Worm (Caenorhabditis elegans) whole organism, L1 larva: ENCODE data around the gene set-9.
A peak's percentile ranks its signal among the peaks of the same experiment; 100 is the strongest.
"Not testable (repeated sequence)": the region's sequence is repeated elsewhere in the genome, so short reads cannot be mapped to it uniquely, and the experiment has no call there.

Experiments
- C04F5.9 ChIP-seq: sonication (generic microtip); optimal IDR thresholded peaks from 2 replicates; lab custom pipeline; 2016; ENCODE audit warnings: missing genetic modification characterization, missing compliant biosample characterization
- Y116A8C.19 ChIP-seq: sonication (generic microtip); optimal IDR thresholded peaks from 2 replicates; lab custom pipeline; 2016; ENCODE audit warnings: missing compliant biosample characterization, missing genetic modification characterization, borderline replicate concordance
- ama-1 ChIP-seq: fragments of 150-350 bp; optimal IDR thresholded peaks from 2 replicates; lab custom pipeline; 2014
- ceh-88 ChIP-seq: fragments of 200-800 bp; sonication (Bioruptor generic); IDR thresholded peaks from 2 replicates; pipeline ENCODE4 v1.3.6; 2022; ENCODE audit warnings: missing genetic modification characterization, missing compliant biosample characterization
- ces-1 ChIP-seq: fragments of 150-350 bp; optimal IDR thresholded peaks from 2 replicates; lab custom pipeline; 2014; ENCODE audit warnings: missing biosample characterization, missing genetic modification reagents, missing genetic modification characterization
- efl-3 ChIP-seq: fragments of 200-800 bp; sonication (Bioruptor generic); optimal IDR thresholded peaks from 2 replicates; lab custom pipeline; 2018; ENCODE audit warnings: mild to moderate bottlenecking, missing genetic modification characterization, missing compliant biosample characterization
- egl-13 ChIP-seq: sonication (generic microtip); optimal IDR thresholded peaks from 2 replicates; lab custom pipeline; 2016; ENCODE audit warnings: missing genotype, missing genetic modification reagents, missing genetic modification characterization, missing compliant biosample characterization
- egl-27 ChIP-seq, 2 experiments: fragments of 150-350 bp in 1 of 2; sonication (generic microtip); optimal IDR thresholded peaks; 3 replicates each; lab custom pipeline; 2017 to 2018; ENCODE audit warnings: missing biosample characterization in 2 of 2, missing genetic modification characterization in 2 of 2, missing genetic modification reagents in 2 of 2
- elt-2 ChIP-seq: sonication (generic microtip); optimal IDR thresholded peaks from 2 replicates; lab custom pipeline; 2016; ENCODE audit warnings: missing genetic modification characterization, mild to moderate bottlenecking, inconsistent platforms, missing compliant biosample characterization, missing genetic modification reagents
- elt-3 ChIP-seq, 6 experiments: fragments of 150-350 bp in 1 of 6; sonication (generic microtip); optimal IDR thresholded peaks; 2 replicates each; lab custom pipeline; 2017 to 2018; ENCODE audit warnings: missing biosample characterization in 6 of 6, missing genetic modification characterization in 6 of 6, inconsistent platforms in 1 of 6
- ets-5 ChIP-seq: fragments of 200-800 bp; sonication (Bioruptor generic); IDR thresholded peaks from 2 replicates; pipeline ENCODE4 v1.3.6; 2022; ENCODE audit warnings: missing genetic modification characterization, missing compliant biosample characterization
- fkh-10 ChIP-seq: sonication (generic microtip); optimal IDR thresholded peaks from 2 replicates; lab custom pipeline; 2017; ENCODE audit warnings: missing biosample characterization, missing genetic modification reagents, missing genetic modification characterization
- fkh-4 ChIP-seq: sonication (generic microtip); optimal IDR thresholded peaks from 2 replicates; lab custom pipeline; 2016; ENCODE audit warnings: missing compliant biosample characterization, missing genetic modification characterization, borderline replicate concordance
- fos-1 ChIP-seq: fragments of 150-350 bp; optimal IDR thresholded peaks from 2 replicates; lab custom pipeline; 2014; ENCODE audit warnings: missing biosample characterization, missing genetic modification characterization
- irx-1 ChIP-seq: sonication (generic microtip); optimal IDR thresholded peaks from 2 replicates; lab custom pipeline; 2016; ENCODE audit warnings: missing genetic modification characterization, missing compliant biosample characterization
- jun-1 ChIP-seq: fragments of 150-350 bp; optimal IDR thresholded peaks from 2 replicates; lab custom pipeline; 2014; ENCODE audit warnings: missing biosample characterization, missing genetic modification reagents, missing genetic modification characterization
- lin-13 ChIP-seq: fragments of 150-350 bp; optimal IDR thresholded peaks from 2 replicates; lab custom pipeline; 2014; ENCODE audit warnings: missing biosample characterization, missing genetic modification reagents, missing genetic modification characterization
- lin-14 ChIP-seq: fragments of 200-800 bp; sonication (Bioruptor generic); optimal IDR thresholded peaks from 2 replicates; lab custom pipeline; 2018; ENCODE audit warnings: mild to moderate bottlenecking, missing genetic modification characterization, moderate library complexity, missing compliant biosample characterization
- lin-35 ChIP-seq, 2 experiments: fragments of 150-350 bp; optimal IDR thresholded peaks; 2 replicates each; lab custom pipeline; 2014; ENCODE audit warnings: missing biosample characterization in 2 of 2, missing genetic modification characterization in 2 of 2, missing genetic modification reagents in 2 of 2
- lin-39 ChIP-seq: fragments of 150-350 bp; optimal IDR thresholded peaks from 2 replicates; lab custom pipeline; 2014; ENCODE audit warnings: missing biosample characterization, missing genetic modification reagents, missing genetic modification characterization
- lsy-2 ChIP-seq, 2 experiments: fragments of 150-350 bp; optimal IDR thresholded peaks; 2 replicates each; lab custom pipeline; 2014; ENCODE audit warnings: missing biosample characterization in 2 of 2, missing genetic modification characterization in 2 of 2
- mab-9 ChIP-seq: fragments of 200-800 bp; sonication (Bioruptor generic); IDR thresholded peaks from 2 replicates; pipeline ENCODE4 v1.3.6; 2022; ENCODE audit warnings: missing genetic modification reagents, missing genetic modification characterization, missing compliant biosample characterization
- mef-2 ChIP-seq: fragments of 150-350 bp; optimal IDR thresholded peaks from 2 replicates; lab custom pipeline; 2014; ENCODE audit warnings: missing biosample characterization, missing genetic modification characterization
- mep-1 ChIP-seq: fragments of 150-350 bp; optimal IDR thresholded peaks from 2 replicates; lab custom pipeline; 2014; ENCODE audit warnings: missing biosample characterization, missing genetic modification characterization
- nhr-12 ChIP-seq: sonication (generic microtip); optimal IDR thresholded peaks from 2 replicates; lab custom pipeline; 2017; ENCODE audit warnings: missing biosample characterization, missing genetic modification characterization
- nhr-19 ChIP-seq: fragments of 200-800 bp; sonication (Bioruptor generic); conservative IDR thresholded peaks from 2 replicates; pipeline ENCODE4 v1.3.6; 2022; ENCODE audit warnings: missing genetic modification characterization, missing compliant biosample characterization
- nhr-20 ChIP-seq: sonication (generic microtip); optimal IDR thresholded peaks from 2 replicates; lab custom pipeline; 2016; ENCODE audit warnings: mild to moderate bottlenecking, missing genetic modification characterization, missing compliant biosample characterization
- nhr-237 ChIP-seq: fragments of 150-350 bp; optimal IDR thresholded peaks from 2 replicates; lab custom pipeline; 2014; ENCODE audit warnings: missing biosample characterization, missing genetic modification characterization
- nhr-28 ChIP-seq: fragments of 150-350 bp; optimal IDR thresholded peaks from 2 replicates; lab custom pipeline; 2014; ENCODE audit warnings: missing biosample characterization, missing genetic modification characterization
- nhr-47 ChIP-seq: sonication (generic microtip); optimal IDR thresholded peaks from 2 replicates; lab custom pipeline; 2016; ENCODE audit warnings: mild to moderate bottlenecking, missing genetic modification characterization, moderate library complexity, missing compliant biosample characterization
- nhr-76 ChIP-seq: sonication (generic microtip); optimal IDR thresholded peaks from 2 replicates; lab custom pipeline; 2017; ENCODE audit warnings: missing biosample characterization, missing genetic modification characterization
- nhr-77 ChIP-seq: fragments of 150-350 bp; optimal IDR thresholded peaks from 2 replicates; lab custom pipeline; 2014; ENCODE audit warnings: missing biosample characterization, missing genetic modification characterization
- nhr-84 ChIP-seq: sonication (generic microtip); optimal IDR thresholded peaks from 2 replicates; lab custom pipeline; 2017; ENCODE audit warnings: missing biosample characterization, missing genetic modification characterization
- nhr-85 ChIP-seq: sonication (generic microtip); peaks from one replicate; lab custom pipeline; 2016; ENCODE audit warnings: missing genetic modification characterization, inconsistent platforms, missing compliant biosample characterization
- pag-3 ChIP-seq: sonication (generic microtip); optimal IDR thresholded peaks from 2 replicates; lab custom pipeline; 2017; ENCODE audit warnings: missing genetic modification characterization, mild to moderate bottlenecking, missing compliant biosample characterization, antibody characterized with exemption, borderline replicate concordance; ENCODE audit not compliant: insufficient read depth
- snu-23 ChIP-seq: sonication (generic microtip); optimal IDR thresholded peaks from 2 replicates; lab custom pipeline; 2016; ENCODE audit warnings: missing genetic modification characterization, missing compliant biosample characterization
- sptf-1 ChIP-seq: fragments of 150-350 bp; optimal IDR thresholded peaks from 2 replicates; lab custom pipeline; 2014; ENCODE audit warnings: missing biosample characterization, missing genetic modification characterization
- swsn-7 ChIP-seq: sonication (generic microtip); optimal IDR thresholded peaks from 2 replicates; lab custom pipeline; 2016; ENCODE audit warnings: missing genetic modification characterization, missing compliant biosample characterization
- tbx-2 ChIP-seq: sonication (generic microtip); optimal IDR thresholded peaks from 2 replicates; lab custom pipeline; 2016; ENCODE audit warnings: missing genetic modification characterization, missing compliant biosample characterization
- tlp-1 ChIP-seq: fragments of 150-350 bp; optimal IDR thresholded peaks from 2 replicates; lab custom pipeline; 2014; ENCODE audit warnings: missing biosample characterization, missing genetic modification characterization
- unc-30 ChIP-seq: sonication (generic microtip); optimal IDR thresholded peaks from 2 replicates; lab custom pipeline; 2017; ENCODE audit warnings: missing biosample characterization, missing genetic modification characterization
- unc-62 ChIP-seq: fragments of 150-350 bp; optimal IDR thresholded peaks from 2 replicates; lab custom pipeline; 2014; ENCODE audit warnings: missing biosample characterization, missing genetic modification reagents, missing genetic modification characterization
- unc-86 ChIP-seq: sonication (generic microtip); optimal IDR thresholded peaks from 2 replicates; lab custom pipeline; 2016; ENCODE audit warnings: missing genetic modification characterization, missing compliant biosample characterization
- unc-98 ChIP-seq: fragments of 200-800 bp; sonication (Bioruptor generic); IDR thresholded peaks from 2 replicates; pipeline ENCODE4 v1.3.6; 2022; ENCODE audit warnings: missing genetic modification characterization, missing compliant biosample characterization
- zag-1 ChIP-seq: fragments of 150-350 bp; optimal IDR thresholded peaks from 2 replicates; lab custom pipeline; 2014; ENCODE audit warnings: missing biosample characterization, missing genetic modification characterization
- zip-4 ChIP-seq: fragments of 200-800 bp; sonication (Bioruptor generic); optimal IDR thresholded peaks from 2 replicates; lab custom pipeline; 2018; ENCODE audit warnings: mild to moderate bottlenecking, missing genetic modification characterization, moderate library complexity, missing compliant biosample characterization
- ztf-11 ChIP-seq, 2 experiments: sonication (generic microtip); optimal IDR thresholded peaks; 2 replicates each; lab custom pipeline; 2016 to 2017; ENCODE audit warnings: missing genetic modification characterization in 2 of 2, missing biosample characterization in 1 of 2, missing compliant biosample characterization in 1 of 2
- ztf-4 ChIP-seq: fragments of 150-350 bp; optimal IDR thresholded peaks from 2 replicates; lab custom pipeline; 2014; ENCODE audit warnings: missing biosample characterization, missing genetic modification characterization

set-9 gene

ce11 chrIV:4348146-4348545 lies 40.5 kb downstream of the set-9 start, which contains the start of gene W03B1.5:
W03B1.5 (plus strand) TSS chrIV:4348446.
- not testable (repeated sequence) for TF ChIP-seq nhr-237 (tag; lab: Kevin White, UChicago); efl-3 (GFP tag; lab: Kevin White, UChicago); lin-14

ce11 chrIV:4356879-4357278 lies 49.2 kb downstream of the set-9 start, which contains the start of gene W03B1.9:
W03B1.9 (minus strand) TSS chrIV:4356979.
- no peak for TF ChIP-seq nhr-237 (tag; lab: Kevin White, UChicago)
- TF ChIP-seq ces-1 (GFP tag; lab: Kevin White, UChicago): no peak
- no peak for TF ChIP-seq lin-39 (tag; lab: Kevin White, UChicago)
- TF ChIP-seq jun-1 (tag; lab: Kevin White, UChicago): no peak
- TF ChIP-seq ztf-11 (tag; optimal IDR thresholded peaks at IDR 0.05; lab: Kevin White, UChicago): no peak
- no peak for TF ChIP-seq ama-1
- TF ChIP-seq egl-13 (tag; lab: Kevin White, UChicago): no peak
- TF ChIP-seq elt-2 (tag; lab: Kevin White, UChicago): no peak
- TF ChIP-seq sptf-1 (tag; lab: Kevin White, UChicago): no peak
- no peak for TF ChIP-seq fos-1 (tag; lab: Kevin White, UChicago)
- TF ChIP-seq unc-30 (tag; lab: Kevin White, UChicago): no peak
- TF ChIP-seq elt-3 (tag; optimal IDR thresholded peaks at IDR 0.05; lab: Kevin White, UChicago): no peak
- no peak for TF ChIP-seq nhr-77 (tag; lab: Kevin White, UChicago)
- TF ChIP-seq lsy-2 (tag; optimal IDR thresholded peaks at IDR 0.05; lab: Kevin White, UChicago): no peak
- no peak for TF ChIP-seq nhr-84 (tag; lab: Kevin White, UChicago)
- TF ChIP-seq tlp-1 (tag; lab: Kevin White, UChicago): no peak
- TF ChIP-seq lin-13 (GFP tag; lab: Kevin White, UChicago): no peak

DNA sequence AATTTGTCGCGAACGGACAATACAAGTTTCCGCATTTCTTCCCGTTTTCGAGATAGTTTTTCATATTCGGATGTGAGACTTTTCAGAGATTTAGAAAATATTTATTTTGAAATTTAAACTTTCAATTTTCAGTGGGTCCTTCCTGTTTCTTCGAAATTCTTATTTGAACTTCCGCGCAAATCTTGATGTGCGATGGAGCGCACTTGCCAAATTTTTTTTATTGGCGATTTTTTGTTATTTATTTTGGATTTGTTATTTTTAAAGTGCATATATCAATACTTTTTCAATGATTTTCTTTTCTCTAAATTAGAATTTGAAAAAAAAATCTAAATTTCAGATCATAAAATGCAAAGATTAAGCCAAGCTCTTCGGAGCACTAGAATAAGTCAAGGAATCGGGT lies 49.6 kb downstream of the set-9 start, which contains the start of gene sars-2:
TSS of gene sars-2 (plus strand) at position 341 of the 400 bp plus-strand sequence.
- TF ChIP-seq elt-2 (tag; lab: Kevin White, UChicago) (no peak), ceh-88 (GFP tag; lab: Robert Waterston, UW) (no peak), snu-23 (GFP tag; lab: Kevin White, UChicago) (peak; percentile 52), unc-98 (GFP tag; lab: Robert Waterston, UW) (no peak), zip-4 (no peak), ztf-4 (no peak), lin-14 (peak; percentile 8), mep-1 (tag; lab: Kevin White, UChicago) (peak; percentile 43), nhr-12 (tag; lab: Kevin White, UChicago) (no peak), fkh-4 (tag; lab: Kevin White, UChicago) (no peak), fkh-10 (GFP tag; lab: Kevin White, UChicago) (no peak), mab-9 (GFP tag; lab: Robert Waterston, UW) (no peak), lsy-2 (tag; optimal IDR thresholded peaks at IDR 0.05; lab: Kevin White, UChicago) (peak; percentile 75 to 78), nhr-19 (GFP tag; lab: Robert Waterston, UW) (no peak), ets-5 (GFP tag; lab: Robert Waterston, UW) (no peak), nhr-76 (tag; lab: Kevin White, UChicago) (no peak), lin-35 (GFP tag; optimal IDR thresholded peaks at IDR 0.05; lab: Kevin White, UChicago) (peak; percentile 92 to 96), nhr-237 (tag; lab: Kevin White, UChicago) (no peak), ces-1 (GFP tag; lab: Kevin White, UChicago) (no peak), tbx-2 (tag; lab: Kevin White, UChicago) (peak; percentile 25), egl-13 (tag; lab: Kevin White, UChicago) (no peak), nhr-47 (peak; percentile 23), swsn-7 (peak; percentile 27), nhr-20 (tag; lab: Kevin White, UChicago) (peak; percentile 25), ztf-11 (tag; optimal IDR thresholded peaks at IDR 0.05; lab: Kevin White, UChicago) (no peak), irx-1 (no peak), Y116A8C.19 (no peak), nhr-28 (tag; lab: Kevin White, UChicago) (no peak), nhr-77 (tag; lab: Kevin White, UChicago) (no peak), pag-3 (no peak), C04F5.9 (tag; lab: Kevin White, UChicago) (no peak), nhr-84 (tag; lab: Kevin White, UChicago) (no peak), unc-62 (GFP tag; lab: Kevin White, UChicago) (no peak), mef-2 (tag; lab: Kevin White, UChicago) (no peak), zag-1 (tag; lab: Kevin White, UChicago) (no peak), egl-27 (tag; optimal IDR thresholded peaks at IDR 0.05; lab: Kevin White, UChicago) (no peak), nhr-85 (tag; lab: Kevin White, UChicago) (peak; percentile 33), unc-86 (tag; lab: Kevin White, UChicago) (no peak), elt-3 (tag; optimal IDR thresholded peaks at IDR 0.05; lab: Kevin White, UChicago) (no peak)
